Worm (Caenorhabditis elegans): ENCODE data around the gene srh-119.

DNA sequence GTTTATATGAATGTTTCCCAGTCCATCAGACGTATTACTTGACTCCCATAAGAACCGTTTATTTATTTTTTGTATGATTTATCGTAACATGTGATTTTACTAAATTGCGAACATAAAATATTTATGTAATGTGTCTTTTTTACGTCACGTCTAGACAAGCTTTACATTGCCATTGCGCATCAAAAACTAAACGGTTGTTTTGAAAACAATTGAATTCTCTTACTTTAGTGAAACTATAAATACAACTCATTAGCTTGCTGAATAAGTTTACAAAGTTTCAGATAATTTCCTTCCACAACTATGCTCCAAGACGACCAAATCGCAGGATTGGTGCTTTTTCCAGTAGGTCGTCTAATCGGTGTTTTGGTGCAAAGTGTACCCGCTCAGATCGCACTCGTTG is 2.7 kb downstream of the srh-119 start, which contains the start of gene srx-54:
- TF ChIP-seq B0035.1 (tag; optimal IDR thresholded peaks at IDR 0.05) (no peak), zim-3 (tag; optimal IDR thresholded peaks at IDR 0.05) (no peak), hsf-1 (GFP tag; IDR thresholded peaks at IDR 0.05) (no peak), K12H6.12 (tag; optimal IDR thresholded peaks at IDR 0.05) (no peak)
